Worm (Caenorhabditis elegans) whole organism, L3 larva: ENCODE data around the gene F43E2.6.
A peak's percentile ranks its signal among the peaks of the same experiment; 100 is the strongest.

Experiments used
- R02D3.7 ChIP-seq: fragments of 150-350 bp; optimal IDR thresholded peaks from 2 replicates; lab custom pipeline; 2014; ENCODE audit warnings: missing biosample characterization, missing genetic modification characterization
- ZK546.5 ChIP-seq: sonication (generic microtip); optimal IDR thresholded peaks from 2 replicates; lab custom pipeline; 2017; ENCODE audit warnings: missing biosample characterization, missing genetic modification characterization
- aly-2 ChIP-seq: fragments of 150-350 bp; optimal IDR thresholded peaks from 2 replicates; lab custom pipeline; 2014; ENCODE audit warnings: missing biosample characterization, missing genetic modification characterization
- ama-1 ChIP-seq: fragments of 150-350 bp; optimal IDR thresholded peaks from 2 replicates; lab custom pipeline; 2018
- ceh-16 ChIP-seq: sonication (generic microtip); optimal IDR thresholded peaks from 2 replicates; lab custom pipeline; 2017; ENCODE audit warnings: missing biosample characterization, missing genetic modification characterization
- ceh-28 ChIP-seq: fragments of 150-350 bp; optimal IDR thresholded peaks from 2 replicates; lab custom pipeline; 2014; ENCODE audit warnings: missing biosample characterization, missing genetic modification reagents, missing genetic modification characterization
- ceh-82 ChIP-seq: fragments of 150-350 bp; optimal IDR thresholded peaks from 2 replicates; lab custom pipeline; 2014; ENCODE audit warnings: missing biosample characterization, missing genetic modification characterization
- ceh-9 ChIP-seq: sonication (generic microtip); optimal IDR thresholded peaks from 2 replicates; lab custom pipeline; 2018; ENCODE audit warnings: missing biosample characterization, missing genetic modification characterization
- daf-12 ChIP-seq: fragments of 150-350 bp; optimal IDR thresholded peaks from 2 replicates; lab custom pipeline; 2014; ENCODE audit warnings: missing biosample characterization, missing genetic modification reagents, missing genetic modification characterization
- egl-27 ChIP-seq: sonication (generic microtip); optimal IDR thresholded peaks from 4 replicates; lab custom pipeline; 2017; ENCODE audit warnings: missing biosample characterization, missing genetic modification reagents, missing genetic modification characterization
- egl-5 ChIP-seq: fragments of 150-350 bp; optimal IDR thresholded peaks from 2 replicates; lab custom pipeline; 2017; ENCODE audit warnings: missing biosample characterization, missing genetic modification reagents, missing genetic modification characterization, inconsistent platforms
- elt-1 ChIP-seq: fragments of 150-350 bp; optimal IDR thresholded peaks from 2 replicates; lab custom pipeline; 2014; ENCODE audit warnings: missing biosample characterization, missing genetic modification characterization
- elt-2 ChIP-seq: sonication (generic microtip); optimal IDR thresholded peaks from 2 replicates; lab custom pipeline; 2016; ENCODE audit warnings: missing genetic modification reagents, mild to moderate bottlenecking, missing genetic modification characterization, missing compliant biosample characterization
- elt-3 ChIP-seq, 3 experiments: fragments of 150-350 bp in 1 of 3; sonication (generic microtip) in 2 of 3; optimal IDR thresholded peaks; 2 replicates in 2 of 3; 4 replicates in 1 of 3; lab custom pipeline; 2014 to 2017; ENCODE audit warnings: missing biosample characterization in 3 of 3, missing genetic modification characterization in 3 of 3
- eor-1 ChIP-seq, 2 experiments: fragments of 150-350 bp; optimal IDR thresholded peaks; 2 replicates each; lab custom pipeline; 2014 to 2018; ENCODE audit warnings: missing biosample characterization in 2 of 2, missing genetic modification characterization in 2 of 2
- fkh-10 ChIP-seq: sonication (generic microtip); optimal IDR thresholded peaks from 2 replicates; lab custom pipeline; 2017; ENCODE audit warnings: missing biosample characterization, missing genetic modification reagents, missing genetic modification characterization
- fkh-2 ChIP-seq: fragments of 150-350 bp; optimal IDR thresholded peaks from 2 replicates; lab custom pipeline; 2014; ENCODE audit warnings: missing biosample characterization, missing genetic modification reagents, missing genetic modification characterization
- fos-1 ChIP-seq: fragments of 150-350 bp; optimal IDR thresholded peaks from 2 replicates; lab custom pipeline; 2014; ENCODE audit warnings: missing biosample characterization, missing genetic modification characterization
- hmg-11 ChIP-seq: sonication (generic microtip); optimal IDR thresholded peaks from 2 replicates; lab custom pipeline; 2016; ENCODE audit warnings: missing genetic modification characterization, missing compliant biosample characterization
- jun-1 ChIP-seq: fragments of 150-350 bp; optimal IDR thresholded peaks from 2 replicates; lab custom pipeline; 2014; ENCODE audit warnings: missing biosample characterization, missing genetic modification reagents, missing genetic modification characterization
- lin-15B ChIP-seq: fragments of 150-350 bp; optimal IDR thresholded peaks from 2 replicates; lab custom pipeline; 2014; ENCODE audit warnings: missing biosample characterization, missing genetic modification characterization
- lin-39 ChIP-seq: fragments of 150-350 bp; optimal IDR thresholded peaks from 2 replicates; lab custom pipeline; 2018; ENCODE audit warnings: missing biosample characterization, missing genetic modification reagents, missing genetic modification characterization
- lsy-12 ChIP-seq: sonication (generic microtip); optimal IDR thresholded peaks from 2 replicates; lab custom pipeline; 2016; ENCODE audit warnings: mild to moderate bottlenecking, missing genetic modification characterization, missing compliant biosample characterization
- mdl-1 ChIP-seq: fragments of 150-350 bp; optimal IDR thresholded peaks from 2 replicates; lab custom pipeline; 2014; ENCODE audit warnings: missing biosample characterization, missing genetic modification characterization
- mml-1 ChIP-seq: fragments of 150-350 bp; sonication (generic microtip); optimal IDR thresholded peaks from 3 replicates; lab custom pipeline; 2014; ENCODE audit warnings: missing biosample characterization, missing genetic modification characterization
- nfya-1 ChIP-seq: sonication (generic microtip); optimal IDR thresholded peaks from 2 replicates; lab custom pipeline; 2017; ENCODE audit warnings: missing genetic modification characterization, mild to moderate bottlenecking, missing compliant biosample characterization, antibody characterized with exemption, moderate library complexity; ENCODE audit not compliant: insufficient read depth
- nhr-11 ChIP-seq: fragments of 150-350 bp; optimal IDR thresholded peaks from 2 replicates; lab custom pipeline; 2014; ENCODE audit warnings: missing biosample characterization, missing genetic modification characterization
- nhr-12 ChIP-seq: fragments of 150-350 bp; optimal IDR thresholded peaks from 2 replicates; lab custom pipeline; 2014; ENCODE audit warnings: missing biosample characterization, missing genetic modification characterization
- nhr-23 ChIP-seq: fragments of 150-350 bp; optimal IDR thresholded peaks from 2 replicates; lab custom pipeline; 2014; ENCODE audit warnings: missing biosample characterization, missing genetic modification reagents, missing genetic modification characterization
- nhr-237 ChIP-seq: fragments of 150-350 bp; optimal IDR thresholded peaks from 2 replicates; lab custom pipeline; 2014; ENCODE audit warnings: missing biosample characterization, missing genetic modification characterization
- nhr-25 ChIP-seq: sonication (generic microtip); optimal IDR thresholded peaks from 2 replicates; lab custom pipeline; 2017; ENCODE audit warnings: missing biosample characterization, missing genetic modification characterization
- nhr-28 ChIP-seq: fragments of 150-350 bp; optimal IDR thresholded peaks from 2 replicates; lab custom pipeline; 2014; ENCODE audit warnings: missing biosample characterization, missing genetic modification characterization
- nhr-43 ChIP-seq: sonication (generic microtip); optimal IDR thresholded peaks from 2 replicates; lab custom pipeline; 2016; ENCODE audit warnings: mild to moderate bottlenecking, missing genetic modification characterization, missing compliant biosample characterization; ENCODE audit not compliant: poor library complexity, severe bottlenecking
- nhr-67 ChIP-seq: fragments of 150-350 bp; optimal IDR thresholded peaks from 2 replicates; lab custom pipeline; 2014; ENCODE audit warnings: missing biosample characterization, missing genetic modification characterization
- nhr-76 ChIP-seq: fragments of 150-350 bp; sonication (generic microtip); optimal IDR thresholded peaks from 5 replicates; lab custom pipeline; 2014; ENCODE audit warnings: missing biosample characterization, missing genetic modification characterization
- nhr-77 ChIP-seq: fragments of 150-350 bp; optimal IDR thresholded peaks from 2 replicates; lab custom pipeline; 2014; ENCODE audit warnings: missing biosample characterization, missing genetic modification characterization
- pha-4 ChIP-seq: fragments of 150-350 bp; optimal IDR thresholded peaks from 2 replicates; lab custom pipeline; 2014; ENCODE audit warnings: missing biosample characterization, missing genetic modification reagents, missing genetic modification characterization
- pqm-1 ChIP-seq: fragments of 150-350 bp; optimal IDR thresholded peaks from 2 replicates; lab custom pipeline; 2017; ENCODE audit warnings: missing biosample characterization, missing genetic modification characterization, inconsistent platforms
- sea-2 ChIP-seq: fragments of 150-350 bp; sonication (generic microtip); optimal IDR thresholded peaks from 4 replicates; lab custom pipeline; 2014; ENCODE audit warnings: missing biosample characterization, missing genetic modification reagents, missing genetic modification characterization
- skn-1 ChIP-seq: fragments of 150-350 bp; optimal IDR thresholded peaks from 2 replicates; lab custom pipeline; 2014; ENCODE audit warnings: missing biosample characterization, missing genetic modification characterization
- snpc-4 ChIP-seq: fragments of 150-350 bp; optimal IDR thresholded peaks from 2 replicates; lab custom pipeline; 2014; ENCODE audit warnings: missing biosample characterization, missing genetic modification characterization
- tbx-2 ChIP-seq: sonication (generic microtip); optimal IDR thresholded peaks from 2 replicates; lab custom pipeline; 2016; ENCODE audit warnings: mild to moderate bottlenecking, missing genetic modification characterization, missing compliant biosample characterization
- unc-39 ChIP-seq: sonication (generic microtip); optimal IDR thresholded peaks from 4 replicates; lab custom pipeline; 2017; ENCODE audit warnings: missing biosample characterization, missing genetic modification characterization
- zag-1 ChIP-seq: fragments of 150-350 bp; optimal IDR thresholded peaks from 2 replicates; lab custom pipeline; 2014; ENCODE audit warnings: missing biosample characterization, missing genetic modification characterization
- ztf-11 ChIP-seq: fragments of 150-350 bp; optimal IDR thresholded peaks from 2 replicates; lab custom pipeline; 2014; ENCODE audit warnings: missing biosample characterization, missing genetic modification characterization
- ztf-4 ChIP-seq: fragments of 150-350 bp; optimal IDR thresholded peaks from 2 replicates; lab custom pipeline; 2014; ENCODE audit warnings: missing biosample characterization, missing genetic modification characterization

The F43E2.6 gene

DNA sequence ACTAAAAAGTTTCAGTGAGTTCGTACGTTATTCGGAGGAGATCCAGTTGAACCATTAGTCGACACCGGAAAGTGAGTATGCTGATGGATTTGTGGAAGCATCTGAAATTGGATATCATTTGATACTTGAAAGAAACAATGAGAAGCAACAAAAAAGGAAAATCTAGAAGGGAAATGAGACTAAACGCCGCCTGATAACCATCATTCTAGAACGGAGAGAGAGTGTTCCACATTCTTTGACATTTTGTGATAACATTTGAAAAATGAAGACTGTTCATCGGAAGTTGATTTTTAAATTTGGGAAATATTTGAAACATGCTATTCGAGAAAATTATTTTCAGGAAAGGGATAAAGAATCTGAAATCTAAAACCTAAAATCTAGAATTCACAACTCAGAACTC is 37.4 kb downstream of the F43E2.6 start, which contains the start of gene npax-1:
Gene npax-1 (minus strand): TSS at position 101 of the 400 bp plus-strand sequence.
- TF ChIP-seq egl-27 (tag; lab: Kevin White, UChicago) (no peak), zag-1 (tag; lab: Kevin White, UChicago) (no peak), hmg-11 (tag; lab: Kevin White, UChicago) (no peak), nhr-67 (tag; lab: Kevin White, UChicago) (no peak), elt-3 (tag; optimal IDR thresholded peaks at IDR 0.05; lab: Kevin White, UChicago) (no peak), ceh-16 (tag; lab: Kevin White, UChicago) (no peak), elt-2 (tag; lab: Kevin White, UChicago) (no peak)

- TF ChIP-seq nhr-28 (tag; lab: Kevin White, UChicago) (no peak), nhr-12 (tag; lab: Kevin White, UChicago) (no peak), nhr-237 (no peak), jun-1 (no peak), ztf-4 (tag; lab: Kevin White, UChicago) (no peak), nhr-25 (tag; lab: Kevin White, UChicago) (no peak), skn-1 (tag; lab: Kevin White, UChicago) (no peak), lin-39 (tag; lab: Kevin White, UChicago) (peak; percentile 77), ceh-16 (tag; lab: Kevin White, UChicago) (no peak), daf-12 (no peak), nfya-1 (tag; lab: Kevin White, UChicago) (peak; percentile 78), egl-27 (tag; lab: Kevin White, UChicago) (no peak), egl-5 (tag; lab: Kevin White, UChicago) (peak; percentile 24), ceh-82 (tag; lab: Kevin White, UChicago) (no peak), ceh-9 (tag; lab: Kevin White, UChicago) (no peak), zag-1 (tag; lab: Kevin White, UChicago) (no peak), fos-1 (tag; lab: Kevin White, UChicago) (no peak), elt-3 (tag; optimal IDR thresholded peaks at IDR 0.05; lab: Kevin White, UChicago) (no peak), unc-39 (tag; lab: Kevin White, UChicago) (no peak), elt-2 (tag; lab: Kevin White, UChicago) (no peak), nhr-43 (no peak), ZK546.5 (tag; lab: Kevin White, UChicago) (no peak), sea-2 (no peak), lin-15B (tag; lab: Kevin White, UChicago) (peak; percentile 21), elt-1 (no peak), nhr-76 (tag; lab: Kevin White, UChicago) (no peak), fkh-2 (tag; lab: Kevin White, UChicago) (no peak), mdl-1 (peak; percentile 22), hmg-11 (tag; lab: Kevin White, UChicago) (peak; percentile 30), eor-1 (tag; optimal IDR thresholded peaks at IDR 0.05; lab: Kevin White, UChicago) (no peak), nhr-77 (tag; lab: Kevin White, UChicago) (no peak), ama-1 (no peak), ztf-11 (no peak), nhr-67 (tag; lab: Kevin White, UChicago) (no peak), pha-4 (tag; lab: Kevin White, UChicago) (no peak), lsy-12 (peak; percentile 18), mml-1 (tag; lab: Kevin White, UChicago) (no peak), snpc-4 (tag; lab: Kevin White, UChicago) (peak; percentile 16), fkh-10 (GFP tag; lab: Kevin White, UChicago) (peak; percentile 72), aly-2 (tag; lab: Kevin White, UChicago) (no peak), tbx-2 (tag; lab: Kevin White, UChicago) (peak; percentile 39), pqm-1 (tag; lab: Kevin White, UChicago) (no peak), ceh-28 (tag; lab: Kevin White, UChicago) (no peak), R02D3.7 (tag; lab: Kevin White, UChicago) (no peak), nhr-23 (tag; lab: Kevin White, UChicago) (no peak), nhr-11 (tag; lab: Kevin White, UChicago) (peak; percentile 7)
Observed at ce11 chrII:7326997-7327396, 41.7 kb downstream of the F43E2.6 start.
